Fruit fly (Drosophila melanogaster) whole organism, embryonic: ENCODE measurements around the gene stas.

ENCODE experiments used
- CG10267 ChIP-seq: fragments of 200-800 bp; sonication (Bioruptor generic); optimal IDR thresholded peaks from 2 replicates; lab custom pipeline; 2018; ENCODE audit warnings: missing biosample characterization, mild to moderate bottlenecking, missing genetic modification characterization, moderate library complexity
- CG10274 ChIP-seq: fragments of 200-800 bp; sonication (Bioruptor generic); optimal IDR thresholded peaks from 3 replicates; lab custom pipeline; 2017; ENCODE audit warnings: missing biosample characterization, mild to moderate bottlenecking, missing genetic modification characterization
- CG11093 ChIP-seq: fragments of 200-800 bp; sonication (Bioruptor generic); IDR thresholded peaks from 3 replicates; pipeline ENCODE4 v1.3.6; 2022; ENCODE audit warnings: missing biosample characterization, missing genetic modification characterization
- CG12219 ChIP-seq: fragments of 200-800 bp; sonication (Bioruptor generic); optimal IDR thresholded peaks from 3 replicates; lab custom pipeline; 2018; ENCODE audit warnings: missing biosample characterization, mild to moderate bottlenecking, missing genetic modification characterization
- CG12299 ChIP-seq: fragments of 200-800 bp; sonication (Bioruptor generic); optimal IDR thresholded peaks from 2 replicates; lab custom pipeline; 2018; ENCODE audit warnings: missing biosample characterization, mild to moderate bottlenecking, missing genetic modification characterization
- CG14050 ChIP-seq: fragments of 200-800 bp; sonication (Bioruptor generic); IDR thresholded peaks from 3 replicates; pipeline ENCODE4 v1.3.6; 2022; ENCODE audit warnings: missing biosample characterization, missing genetic modification characterization
- CG15073 ChIP-seq: fragments of 200-800 bp; sonication (Bioruptor generic); optimal IDR thresholded peaks from 2 replicates; lab custom pipeline; 2016; ENCODE audit warnings: missing biosample characterization, missing genetic modification characterization
- CG1529 ChIP-seq: fragments of 200-800 bp; sonication (Bioruptor generic); optimal IDR thresholded peaks from 3 replicates; lab custom pipeline; 2018; ENCODE audit warnings: missing biosample characterization, missing genetic modification characterization
- CG18262 ChIP-seq: fragments of 200-800 bp; optimal IDR thresholded peaks from 3 replicates; lab custom pipeline; 2019; ENCODE audit warnings: missing biosample characterization, mild to moderate bottlenecking, missing genetic modification characterization, moderate library complexity
- CG2116 ChIP-seq: fragments of 200-800 bp; sonication (Bioruptor generic); optimal IDR thresholded peaks from 3 replicates; lab custom pipeline; 2018; ENCODE audit warnings: missing biosample characterization, mild to moderate bottlenecking, missing genetic modification characterization
- CG2202 ChIP-seq: fragments of 200-800 bp; sonication (Bioruptor generic); optimal IDR thresholded peaks from 2 replicates; lab custom pipeline; 2018; ENCODE audit warnings: missing biosample characterization, mild to moderate bottlenecking, missing genetic modification characterization
- CG30020 ChIP-seq: fragments of 200-800 bp; optimal IDR thresholded peaks from 2 replicates; lab custom pipeline; 2019; ENCODE audit warnings: missing biosample characterization, mild to moderate bottlenecking, missing genetic modification characterization, moderate library complexity
- CG32772 ChIP-seq: fragments of 200-800 bp; sonication (Bioruptor generic); IDR thresholded peaks from 2 replicates; pipeline ENCODE4 v1.3.6; 2022; ENCODE audit warnings: missing biosample characterization, missing genetic modification characterization
- CG4617 ChIP-seq: fragments of 200-800 bp; sonication (Bioruptor generic); optimal IDR thresholded peaks from 3 replicates; lab custom pipeline; 2016; ENCODE audit warnings: missing biosample characterization, missing genetic modification characterization, borderline replicate concordance
- CG6272 ChIP-seq: fragments of 200-800 bp; sonication (Bioruptor generic); IDR thresholded peaks from 2 replicates; pipeline ENCODE4 v1.3.6; 2022; ENCODE audit warnings: missing biosample characterization, missing genetic modification characterization
- CG6683 ChIP-seq: fragments of 200-800 bp; sonication (Bioruptor generic); optimal IDR thresholded peaks from 2 replicates; lab custom pipeline; 2017; ENCODE audit warnings: missing biosample characterization, mild to moderate bottlenecking, missing genetic modification characterization, missing genetic modification reagents
- CG8290 ChIP-seq, 3 experiments: fragments of 200-800 bp; sonication (Bioruptor generic); optimal IDR thresholded peaks; 2 replicates each; lab custom pipeline; 2016 to 2019; ENCODE audit warnings: missing biosample characterization in 3 of 3, missing genetic modification characterization in 3 of 3, mild to moderate bottlenecking in 2 of 3, moderate library complexity in 1 of 3
- CG9727 ChIP-seq: fragments of 200-800 bp; sonication (Bioruptor generic); optimal IDR thresholded peaks from 3 replicates; lab custom pipeline; 2017; ENCODE audit warnings: missing biosample characterization, mild to moderate bottlenecking, missing genetic modification characterization
- D ChIP-seq, 2 experiments: fragments of 200-800 bp in 1 of 2; fragments of >200 bp in 1 of 2; sonication (Bioruptor generic) in 1 of 2; optimal IDR thresholded peaks; 2 replicates in 1 of 2; 3 replicates in 1 of 2; lab custom pipeline; 2017; ENCODE audit warnings: mild to moderate bottlenecking in 1 of 2, missing biosample characterization in 1 of 2, missing genetic modification characterization in 1 of 2, missing genetic modification reagents in 1 of 2
- D19B ChIP-seq: fragments of 200-800 bp; sonication (Bioruptor generic); optimal IDR thresholded peaks from 2 replicates; lab custom pipeline; 2017; ENCODE audit warnings: missing biosample characterization, mild to moderate bottlenecking, missing genetic modification characterization
- Dfd ChIP-seq, 2 experiments: fragments of >200 bp; optimal IDR thresholded peaks; 2 replicates each; lab custom pipeline; 2017; ENCODE audit warnings: missing biosample characterization in 2 of 2, missing genetic modification characterization in 2 of 2
- E2f2 ChIP-seq: fragments of 200-800 bp; sonication (Bioruptor generic); IDR thresholded peaks from 2 replicates; pipeline ENCODE4 v1.3.6; 2022; ENCODE audit warnings: missing biosample characterization, missing genetic modification characterization
- Fer3 ChIP-seq: fragments of 200-800 bp; sonication (Bioruptor generic); optimal IDR thresholded peaks from 2 replicates; lab custom pipeline; 2018; ENCODE audit warnings: missing biosample characterization, mild to moderate bottlenecking, missing genetic modification characterization, moderate library complexity
- HLH4C ChIP-seq: fragments of 200-800 bp; sonication (Bioruptor generic); IDR thresholded peaks from 3 replicates; pipeline ENCODE4 v1.3.6; 2022; ENCODE audit warnings: missing biosample characterization, missing genetic modification characterization; ENCODE audit not compliant: partially characterized antibody
- HLHmδ ChIP-seq: fragments of 200-800 bp; sonication (Bioruptor generic); optimal IDR thresholded peaks from 2 replicates; lab custom pipeline; 2018; ENCODE audit warnings: missing biosample characterization, mild to moderate bottlenecking, missing genetic modification characterization, moderate library complexity
- Hr3 ChIP-seq: fragments of 200-800 bp; sonication (Bioruptor generic); optimal IDR thresholded peaks from 3 replicates; lab custom pipeline; 2016; ENCODE audit warnings: missing biosample characterization, missing genetic modification characterization
- Lpt ChIP-seq: fragments of >200 bp; optimal IDR thresholded peaks from 2 replicates; lab custom pipeline; 2018; ENCODE audit warnings: missing biosample characterization, missing genetic modification characterization
- PHDP ChIP-seq: fragments of 200-800 bp; sonication (Bioruptor generic); optimal IDR thresholded peaks from 3 replicates; lab custom pipeline; 2018; ENCODE audit warnings: missing biosample characterization, mild to moderate bottlenecking, missing genetic modification characterization, moderate library complexity
- Ssrp ChIP-seq: fragments of 200-800 bp; sonication (Bioruptor generic); optimal IDR thresholded peaks from 2 replicates; lab custom pipeline; 2018; ENCODE audit warnings: missing biosample characterization, mild to moderate bottlenecking, missing genetic modification characterization, moderate library complexity
- Stat92E ChIP-seq, 3 experiments: fragments of >200 bp in 2 of 3; fragments of 200-800 bp in 1 of 3; sonication (Bioruptor generic) in 1 of 3; optimal IDR thresholded peaks; 2 replicates each; lab custom pipeline; 2017 to 2019; ENCODE audit warnings: missing biosample characterization in 3 of 3, missing genetic modification characterization in 3 of 3, mild to moderate bottlenecking in 1 of 3, moderate library complexity in 1 of 3
- bowl ChIP-seq: fragments of 200-800 bp; sonication (Bioruptor generic); IDR thresholded peaks from 2 replicates; pipeline ENCODE4 v1.3.6; 2022; ENCODE audit warnings: missing biosample characterization, missing genetic modification characterization
- bsh ChIP-seq, 2 experiments: fragments of 200-800 bp; sonication (Bioruptor generic); optimal IDR thresholded peaks; 2 replicates each; lab custom pipeline; 2017 to 2018; ENCODE audit warnings: mild to moderate bottlenecking in 2 of 2, missing biosample characterization in 2 of 2, missing genetic modification characterization in 2 of 2, moderate library complexity in 1 of 2
- danr ChIP-seq: fragments of 200-800 bp; sonication (Bioruptor generic); IDR thresholded peaks from 2 replicates; pipeline ENCODE4 v1.3.6; 2022; ENCODE audit warnings: missing biosample characterization, missing genetic modification characterization
- exex ChIP-seq: fragments of 200-800 bp; sonication (Bioruptor generic); optimal IDR thresholded peaks from 4 replicates; lab custom pipeline; 2018; ENCODE audit warnings: missing biosample characterization, mild to moderate bottlenecking, missing genetic modification characterization, moderate library complexity
- fd64A ChIP-seq: fragments of 200-800 bp; sonication (Bioruptor generic); optimal IDR thresholded peaks from 3 replicates; lab custom pipeline; 2018; ENCODE audit warnings: missing biosample characterization, mild to moderate bottlenecking, missing genetic modification characterization
- gsb ChIP-seq: fragments of 200-800 bp; sonication (Bioruptor generic); IDR thresholded peaks from 2 replicates; pipeline ENCODE4 v1.3.6; 2022; ENCODE audit warnings: missing biosample characterization, missing genetic modification characterization
- ind ChIP-seq: fragments of 200-800 bp; sonication (Bioruptor generic); optimal IDR thresholded peaks from 3 replicates; lab custom pipeline; 2016; ENCODE audit warnings: missing biosample characterization, missing genetic modification characterization
- lbe ChIP-seq: fragments of 200-800 bp; sonication (Bioruptor generic); optimal IDR thresholded peaks from 2 replicates; lab custom pipeline; 2016; ENCODE audit warnings: missing biosample characterization, mild to moderate bottlenecking, missing genetic modification characterization
- lilli ChIP-seq: fragments of 200-800 bp; sonication (Bioruptor generic); optimal IDR thresholded peaks from 3 replicates; lab custom pipeline; 2016; ENCODE audit warnings: missing biosample characterization, missing genetic modification characterization
- mirr ChIP-seq: fragments of 200-800 bp; sonication (Bioruptor generic); optimal IDR thresholded peaks from 3 replicates; lab custom pipeline; 2018; ENCODE audit warnings: missing biosample characterization, mild to moderate bottlenecking, missing genetic modification characterization
- mld ChIP-seq: fragments of 200-800 bp; sonication (Bioruptor generic); IDR thresholded peaks from 3 replicates; pipeline ENCODE4 v1.3.6; 2022; ENCODE audit warnings: missing biosample characterization, missing genetic modification characterization; ENCODE audit not compliant: partially characterized antibody
- nom ChIP-seq: fragments of 200-800 bp; sonication (Bioruptor generic); optimal IDR thresholded peaks from 2 replicates; lab custom pipeline; 2017; ENCODE audit warnings: missing biosample characterization, missing genetic modification characterization, mild to moderate bottlenecking, moderate library complexity, missing genetic modification reagents
- oc ChIP-seq: fragments of 200-800 bp; sonication (Bioruptor generic); optimal IDR thresholded peaks from 2 replicates; lab custom pipeline; 2018; ENCODE audit warnings: missing biosample characterization, mild to moderate bottlenecking, missing genetic modification characterization, moderate library complexity
- pnt ChIP-seq: fragments of 200-800 bp; sonication (Bioruptor generic); optimal IDR thresholded peaks from 3 replicates; lab custom pipeline; 2016; ENCODE audit warnings: missing biosample characterization, missing genetic modification characterization
- sna ChIP-seq: fragments of 200-800 bp; sonication (Bioruptor generic); IDR thresholded peaks from 2 replicates; pipeline ENCODE4 v1.3.6; 2022; ENCODE audit warnings: missing biosample characterization, missing genetic modification characterization; ENCODE audit not compliant: partially characterized antibody
- so ChIP-seq: fragments of 200-800 bp; sonication (Bioruptor generic); IDR thresholded peaks from 3 replicates; pipeline ENCODE4 v1.3.6; 2022; ENCODE audit warnings: missing biosample characterization, missing genetic modification characterization
- zen ChIP-seq: fragments of 200-800 bp; sonication (Bioruptor generic); optimal IDR thresholded peaks from 3 replicates; lab custom pipeline; 2018; ENCODE audit warnings: missing biosample characterization, mild to moderate bottlenecking, missing genetic modification characterization, moderate library complexity

Gene stas

dm6 chrX:17580954-17581353 is 46.7 kb downstream of the stas start:
- no peak for TF ChIP-seq PHDP
- peak; percentile 85 for TF ChIP-seq mirr
- no peak for TF ChIP-seq CG15073
- TF ChIP-seq exex (tag; lab: Kevin White, UChicago) = peak; percentile 92
- TF ChIP-seq CG2202 = no peak
- TF ChIP-seq Stat92E (GFP tag; optimal IDR thresholded peaks at IDR 0.05; lab: Kevin White, UChicago) = no peak

dm6 chrX:17579782-17580451 is 47.8 kb downstream of the stas start, which contains the start of gene CG12991:
TSS of gene CG12991 (plus strand) at chrX:17579861.
- TF ChIP-seq CG6272 = no peak
- no peak for TF ChIP-seq so (GFP tag; lab: Robert Waterston, UW)
- no peak for TF ChIP-seq bowl
- TF ChIP-seq CG11093 = no peak
- TF ChIP-seq zen = no peak
- no peak for TF ChIP-seq CG4617 (GFP tag; lab: Kevin White, UChicago)
- TF ChIP-seq CG12219 (GFP tag; lab: Kevin White, UChicago) = peak; percentile 8
- no peak for TF ChIP-seq Ssrp (tag; lab: Kevin White, UChicago)
- TF ChIP-seq CG1529 (GFP tag; lab: Kevin White, UChicago) = no peak
- TF ChIP-seq mld = no peak
- no peak for TF ChIP-seq lbe (GFP tag; lab: Kevin White, UChicago)
- no peak for TF ChIP-seq CG6683 (GFP tag; lab: Kevin White, UChicago)
- no peak for TF ChIP-seq Hr3 (GFP tag; lab: Kevin White, UChicago)
- no peak for TF ChIP-seq D (optimal IDR thresholded peaks at IDR 0.05; lab: Kevin White, UChicago)
- TF ChIP-seq D (GFP tag; optimal IDR thresholded peaks at IDR 0.05; lab: Kevin White, UChicago) = no peak
- no peak for TF ChIP-seq oc (tag; lab: Kevin White, UChicago)
- TF ChIP-seq bsh (GFP tag; optimal IDR thresholded peaks at IDR 0.05; lab: Kevin White, UChicago) = no peak
- no peak for TF ChIP-seq CG9727
- TF ChIP-seq ind = peak; percentile 7
- TF ChIP-seq Fer3 = peak; percentile 30
- no peak for TF ChIP-seq Dfd (GFP tag; optimal IDR thresholded peaks at IDR 0.05; lab: Kevin White, UChicago)
- no peak for TF ChIP-seq danr
- no peak for TF ChIP-seq CG8290 (GFP tag; optimal IDR thresholded peaks at IDR 0.05; lab: Kevin White, UChicago)
- TF ChIP-seq CG8290 (tag; optimal IDR thresholded peaks at IDR 0.05; lab: Kevin White, UChicago) = peak in 1 of 2 experiments; percentile 50
- TF ChIP-seq CG2116 = no peak
- no peak for TF ChIP-seq CG14050 (GFP tag; lab: Robert Waterston, UW)
- TF ChIP-seq gsb (GFP tag; lab: Robert Waterston, UW) = no peak
- TF ChIP-seq CG30020 (tag; lab: Kevin White, UChicago) = no peak
- no peak for TF ChIP-seq CG10274 (GFP tag; lab: Kevin White, UChicago)
- no peak for TF ChIP-seq CG10267 (tag; lab: Kevin White, UChicago)
- no peak for TF ChIP-seq CG12299 (tag; lab: Kevin White, UChicago)
- no peak for TF ChIP-seq CG18262 (tag; lab: Kevin White, UChicago)
- no peak for TF ChIP-seq CG2202
- no peak for TF ChIP-seq HLHmδ (GFP tag; lab: Kevin White, UChicago)
- no peak for TF ChIP-seq D19B (GFP tag; lab: Kevin White, UChicago)
- peak; percentile 27 for TF ChIP-seq lilli (GFP tag; lab: Kevin White, UChicago)
- no peak for TF ChIP-seq CG32772 (GFP tag; lab: Robert Waterston, UW)
- no peak for TF ChIP-seq pnt (GFP tag; lab: Kevin White, UChicago)
- TF ChIP-seq Lpt (GFP tag; lab: Kevin White, UChicago) = no peak
- TF ChIP-seq E2f2 (GFP tag; lab: Robert Waterston, UW) = no peak
- TF ChIP-seq HLH4C (GFP tag; lab: Robert Waterston, UW) = no peak
- no peak for TF ChIP-seq sna
- TF ChIP-seq fd64A (GFP tag; lab: Kevin White, UChicago) = no peak
- peak; percentile 39 for TF ChIP-seq nom (GFP tag; lab: Kevin White, UChicago)
